Fruit fly (Drosophila melanogaster) whole organism, prepupa: Measurements from ENCODE around the gene CG31342.
A peak's percentile ranks its signal among the peaks of the same experiment; 100 is the strongest.

Experiments used
- Blimp-1 ChIP-seq: fragments of 200-800 bp; sonication (Bioruptor generic); optimal IDR thresholded peaks from 3 replicates; lab custom pipeline; 2017; ENCODE audit warnings: missing biosample characterization, missing genetic modification characterization, mild to moderate bottlenecking, moderate library complexity, missing genetic modification reagents
- CG10669 ChIP-seq: fragments of 200-800 bp; sonication (Bioruptor generic); optimal IDR thresholded peaks from 3 replicates; lab custom pipeline; 2018; ENCODE audit warnings: missing biosample characterization, mild to moderate bottlenecking, missing genetic modification characterization, moderate library complexity
- CG11294 ChIP-seq: fragments of 200-800 bp; sonication (Bioruptor generic); IDR thresholded peaks from 2 replicates; pipeline ENCODE4 v1.3.6; 2022; ENCODE audit warnings: missing biosample characterization, missing genetic modification characterization
- CG11762 ChIP-seq: fragments of 200-800 bp; sonication (Bioruptor generic); optimal IDR thresholded peaks from 3 replicates; lab custom pipeline; 2016; ENCODE audit warnings: missing biosample characterization, missing genetic modification characterization; ENCODE audit not compliant: insufficient read depth
- CG11902 ChIP-seq: fragments of 200-800 bp; sonication (Bioruptor generic); optimal IDR thresholded peaks from 3 replicates; lab custom pipeline; 2016; ENCODE audit warnings: missing biosample characterization, missing genetic modification characterization
- CG15336 ChIP-seq: fragments of 200-800 bp; sonication (Bioruptor generic); IDR thresholded peaks from 2 replicates; pipeline ENCODE4 v1.3.6; 2022; ENCODE audit warnings: missing biosample characterization, missing genetic modification characterization
- CG1621 ChIP-seq: fragments of 200-800 bp; sonication (Bioruptor generic); optimal IDR thresholded peaks from 3 replicates; lab custom pipeline; 2018; ENCODE audit warnings: missing biosample characterization, mild to moderate bottlenecking, missing genetic modification characterization
- CG16779 ChIP-seq: fragments of 200-800 bp; sonication (Bioruptor generic); optimal IDR thresholded peaks from 3 replicates; lab custom pipeline; 2017; ENCODE audit warnings: missing biosample characterization, mild to moderate bottlenecking, missing genetic modification characterization
- CG3032 ChIP-seq: fragments of 200-800 bp; optimal IDR thresholded peaks from 2 replicates; lab custom pipeline; 2019; ENCODE audit warnings: missing biosample characterization, mild to moderate bottlenecking, missing genetic modification characterization, moderate library complexity
- CG31627 ChIP-seq: fragments of 200-800 bp; sonication (Bioruptor generic); optimal IDR thresholded peaks from 3 replicates; lab custom pipeline; 2016; ENCODE audit warnings: missing biosample characterization, missing genetic modification characterization
- CG32006 ChIP-seq: fragments of 200-800 bp; sonication (Bioruptor generic); optimal IDR thresholded peaks from 3 replicates; lab custom pipeline; 2017; ENCODE audit warnings: missing biosample characterization, mild to moderate bottlenecking, missing genetic modification characterization
- CG3919 ChIP-seq: fragments of 200-800 bp; sonication (Bioruptor generic); optimal IDR thresholded peaks from 3 replicates; lab custom pipeline; 2016; ENCODE audit warnings: missing biosample characterization, missing genetic modification characterization
- CG6163 ChIP-seq: fragments of 200-800 bp; sonication (Bioruptor generic); IDR thresholded peaks from 3 replicates; pipeline ENCODE4 v1.3.6; 2022; ENCODE audit warnings: missing biosample characterization, missing genetic modification characterization
- CG6792 ChIP-seq: fragments of 200-800 bp; sonication (Bioruptor generic); optimal IDR thresholded peaks from 3 replicates; lab custom pipeline; 2016; ENCODE audit warnings: missing biosample characterization, missing genetic modification characterization
- CG6808 ChIP-seq: fragments of 200-800 bp; sonication (Bioruptor generic); optimal IDR thresholded peaks from 3 replicates; lab custom pipeline; 2017; ENCODE audit warnings: missing biosample characterization, missing genetic modification characterization, mild to moderate bottlenecking, moderate library complexity, missing genetic modification reagents
- CG7368 ChIP-seq: fragments of 200-800 bp; sonication (Bioruptor generic); optimal IDR thresholded peaks from 3 replicates; lab custom pipeline; 2016; ENCODE audit warnings: missing biosample characterization, missing genetic modification characterization
- CG8119 ChIP-seq: fragments of 200-800 bp; sonication (Bioruptor generic); IDR thresholded peaks from 3 replicates; pipeline ENCODE4 v1.3.6; 2022; ENCODE audit warnings: missing biosample characterization, missing genetic modification characterization
- CG8632 ChIP-seq: fragments of 200-800 bp; sonication (Bioruptor generic); optimal IDR thresholded peaks from 3 replicates; lab custom pipeline; 2016; ENCODE audit warnings: missing biosample characterization, missing genetic modification characterization
- CG9139 ChIP-seq: fragments of 200-800 bp; sonication (Bioruptor generic); optimal IDR thresholded peaks from 3 replicates; lab custom pipeline; 2017; ENCODE audit warnings: missing biosample characterization, mild to moderate bottlenecking, missing genetic modification characterization
- Eip75B ChIP-seq: fragments of 200-800 bp; sonication (Bioruptor generic); optimal IDR thresholded peaks from 3 replicates; lab custom pipeline; 2016; ENCODE audit warnings: missing biosample characterization, missing genetic modification characterization
- Eip78C ChIP-seq: fragments of 200-800 bp; sonication (Bioruptor generic); peaks from one replicate; lab custom pipeline; 2016; ENCODE audit warnings: missing biosample characterization, missing genetic modification characterization
- Eip93F ChIP-seq: fragments of 200-800 bp; sonication (Bioruptor generic); optimal IDR thresholded peaks from 2 replicates; lab custom pipeline; 2016; ENCODE audit warnings: missing biosample characterization, mild to moderate bottlenecking, missing genetic modification characterization
- Hr38 ChIP-seq: sonication (Bioruptor generic); optimal IDR thresholded peaks from 2 replicates; lab custom pipeline; 2016; ENCODE audit warnings: missing biosample characterization, missing genetic modification characterization
- Hr4 ChIP-seq: fragments of 200-800 bp; sonication (Bioruptor generic); optimal IDR thresholded peaks from 3 replicates; lab custom pipeline; 2016; ENCODE audit warnings: missing biosample characterization, missing genetic modification characterization
- Met ChIP-seq: fragments of 200-800 bp; sonication (Bioruptor generic); optimal IDR thresholded peaks from 3 replicates; lab custom pipeline; 2016; ENCODE audit warnings: missing biosample characterization, missing genetic modification characterization
- Smox ChIP-seq: fragments of 200-800 bp; sonication (Bioruptor generic); optimal IDR thresholded peaks from 3 replicates; lab custom pipeline; 2016; ENCODE audit warnings: missing biosample characterization, missing genetic modification characterization
- Sox102F ChIP-seq: fragments of 200-800 bp; sonication (Bioruptor generic); optimal IDR thresholded peaks from 2 replicates; lab custom pipeline; 2016; ENCODE audit warnings: missing biosample characterization, mild to moderate bottlenecking, missing genetic modification characterization
- achi ChIP-seq: fragments of 200-800 bp; sonication (Bioruptor generic); optimal IDR thresholded peaks from 3 replicates; lab custom pipeline; 2016; ENCODE audit warnings: missing biosample characterization, missing genetic modification characterization
- acj6 ChIP-seq: fragments of 200-800 bp; sonication (Bioruptor generic); optimal IDR thresholded peaks from 3 replicates; lab custom pipeline; 2016; ENCODE audit warnings: missing biosample characterization, missing genetic modification characterization
- cyc ChIP-seq: fragments of 200-800 bp; sonication (Bioruptor generic); optimal IDR thresholded peaks from 3 replicates; lab custom pipeline; 2016; ENCODE audit warnings: missing biosample characterization, missing genetic modification characterization
- eg ChIP-seq: fragments of 200-800 bp; sonication (Bioruptor generic); IDR thresholded peaks from 3 replicates; pipeline ENCODE4 v1.3.6; 2022; ENCODE audit warnings: missing biosample characterization, missing genetic modification characterization
- esn ChIP-seq: fragments of 200-800 bp; sonication (Bioruptor generic); optimal IDR thresholded peaks from 2 replicates; lab custom pipeline; 2016; ENCODE audit warnings: missing biosample characterization, mild to moderate bottlenecking, missing genetic modification characterization, moderate library complexity
- fd59A ChIP-seq: fragments of 200-800 bp; sonication (Bioruptor generic); optimal IDR thresholded peaks from 2 replicates; lab custom pipeline; 2017; ENCODE audit warnings: missing biosample characterization, mild to moderate bottlenecking, missing genetic modification characterization, missing genetic modification reagents
- fkh ChIP-seq: fragments of 200-800 bp; sonication (Bioruptor generic); optimal IDR thresholded peaks from 3 replicates; lab custom pipeline; 2017; ENCODE audit warnings: missing biosample characterization, mild to moderate bottlenecking, missing genetic modification characterization, moderate library complexity
- lz ChIP-seq: fragments of 200-800 bp; sonication (Bioruptor generic); optimal IDR thresholded peaks from 3 replicates; lab custom pipeline; 2016; ENCODE audit warnings: missing biosample characterization, missing genetic modification characterization
- salr ChIP-seq, 2 experiments: fragments of 200-800 bp; sonication (Bioruptor generic); optimal IDR thresholded peaks; 3 replicates each; lab custom pipeline; 2016 to 2018; ENCODE audit warnings: missing biosample characterization in 2 of 2, missing genetic modification characterization in 2 of 2, mild to moderate bottlenecking in 1 of 2
- svp ChIP-seq: fragments of 200-800 bp; sonication (Bioruptor generic); peaks from one replicate; lab custom pipeline; 2016; ENCODE audit warnings: missing biosample characterization, missing genetic modification characterization
- topi ChIP-seq: fragments of 200-800 bp; sonication (Bioruptor generic); optimal IDR thresholded peaks from 3 replicates; lab custom pipeline; 2016; ENCODE audit warnings: missing biosample characterization, missing genetic modification characterization
- vri ChIP-seq: fragments of 200-800 bp; sonication (Bioruptor generic); optimal IDR thresholded peaks from 3 replicates; lab custom pipeline; 2016; ENCODE audit warnings: missing biosample characterization, mild to moderate bottlenecking, missing genetic modification characterization

Gene CG31342

DNA sequence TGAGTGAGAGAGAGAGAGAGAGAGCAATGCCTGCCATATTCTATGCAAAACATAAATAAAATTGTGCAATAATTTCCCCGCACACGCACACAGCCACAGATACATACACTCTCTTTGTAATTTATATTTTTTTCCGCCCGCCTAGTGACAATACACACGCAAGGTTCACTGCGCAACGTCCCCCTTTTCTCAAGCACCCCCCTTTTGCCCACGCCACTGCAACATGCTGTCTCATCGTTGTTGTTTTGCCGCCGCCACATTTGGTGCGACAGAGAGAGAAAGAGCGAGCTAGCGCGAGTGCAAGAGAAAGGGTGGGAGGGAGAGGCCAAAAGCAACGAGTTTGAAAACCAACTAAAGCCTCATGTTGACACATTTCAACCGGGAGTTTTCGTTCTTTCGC, 26.5 kb downstream of the CG31342 start (continued):
- TF ChIP-seq Blimp-1, result peak; percentile 57
- TF ChIP-seq Smox, result peak; percentile 68
- peak; percentile 62 for TF ChIP-seq achi
- peak; percentile 66 for TF ChIP-seq topi (GFP tag; lab: Kevin White, UChicago)
- peak; percentile 62 for TF ChIP-seq CG8632 (GFP tag; lab: Kevin White, UChicago)
- TF ChIP-seq CG6792 (GFP tag; lab: Kevin White, UChicago), result peak; percentile 77
- TF ChIP-seq Eip78C (GFP tag; lab: Kevin White, UChicago), result peak; percentile 92
- TF ChIP-seq CG10669 (GFP tag; lab: Kevin White, UChicago), result peak; percentile 67
- peak; percentile 58 for TF ChIP-seq Eip75B (GFP tag; lab: Kevin White, UChicago)
- TF ChIP-seq fkh, result peak; percentile 59
- TF ChIP-seq Hr38, result no peak
- TF ChIP-seq lz (GFP tag; lab: Kevin White, UChicago), result peak; percentile 82
- TF ChIP-seq CG11762 (GFP tag; lab: Kevin White, UChicago), result peak; percentile 33
- TF ChIP-seq CG3032 (tag; lab: Kevin White, UChicago), result peak; percentile 49
- TF ChIP-seq fd59A (GFP tag; lab: Kevin White, UChicago), result peak; percentile 33
- peak; percentile 81 for TF ChIP-seq esn
- TF ChIP-seq CG11902 (GFP tag; lab: Kevin White, UChicago), result peak; percentile 65
- peak; percentile 74 for TF ChIP-seq CG7368 (GFP tag; lab: Kevin White, UChicago)
- peak; percentile 86 for TF ChIP-seq vri (GFP tag; lab: Kevin White, UChicago)
- TF ChIP-seq Met (GFP tag; lab: Kevin White, UChicago), result peak; percentile 71
- peak; percentile 64 for TF ChIP-seq CG9139 (GFP tag; lab: Kevin White, UChicago)
- TF ChIP-seq svp (GFP tag; lab: Kevin White, UChicago), result peak; percentile 87
- peak; percentile 74 for TF ChIP-seq cyc (GFP tag; lab: Kevin White, UChicago)
- TF ChIP-seq Eip93F (GFP tag; lab: Kevin White, UChicago), result no peak
- peak; percentile 80 for TF ChIP-seq CG31627
- peak; percentile 50 to 55 for TF ChIP-seq salr (GFP tag; optimal IDR thresholded peaks at IDR 0.05; lab: Kevin White, UChicago)
- no peak; the same call in 1 of the 2 replicates for TF ChIP-seq CG15336 (GFP tag; lab: Robert Waterston, UW)
- TF ChIP-seq CG6808 (GFP tag; lab: Kevin White, UChicago), result peak; percentile 69

DNA sequence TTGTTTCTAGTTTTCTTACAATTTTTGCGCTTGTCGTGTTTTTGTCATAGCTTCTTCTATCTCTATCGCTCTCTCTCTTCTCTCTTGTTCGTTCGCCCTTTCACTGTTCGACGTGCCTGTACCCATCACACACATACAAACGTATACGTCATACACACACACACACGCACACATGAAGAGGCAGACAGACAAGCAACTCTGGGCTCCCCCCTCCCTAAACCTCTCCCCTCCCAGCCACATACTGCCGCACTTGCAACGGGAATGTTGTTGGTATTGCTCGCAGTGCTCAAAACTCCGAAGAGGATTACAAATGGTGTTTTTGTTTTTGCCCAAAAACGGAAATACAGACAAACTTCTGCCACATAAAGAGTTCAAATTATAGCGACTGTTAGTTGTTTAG, 27.1 kb downstream of the CG31342 start:
- TF ChIP-seq CG6163 (peak; percentile 59), Hr4 (GFP tag; lab: Kevin White, UChicago) (no peak)

DNA sequence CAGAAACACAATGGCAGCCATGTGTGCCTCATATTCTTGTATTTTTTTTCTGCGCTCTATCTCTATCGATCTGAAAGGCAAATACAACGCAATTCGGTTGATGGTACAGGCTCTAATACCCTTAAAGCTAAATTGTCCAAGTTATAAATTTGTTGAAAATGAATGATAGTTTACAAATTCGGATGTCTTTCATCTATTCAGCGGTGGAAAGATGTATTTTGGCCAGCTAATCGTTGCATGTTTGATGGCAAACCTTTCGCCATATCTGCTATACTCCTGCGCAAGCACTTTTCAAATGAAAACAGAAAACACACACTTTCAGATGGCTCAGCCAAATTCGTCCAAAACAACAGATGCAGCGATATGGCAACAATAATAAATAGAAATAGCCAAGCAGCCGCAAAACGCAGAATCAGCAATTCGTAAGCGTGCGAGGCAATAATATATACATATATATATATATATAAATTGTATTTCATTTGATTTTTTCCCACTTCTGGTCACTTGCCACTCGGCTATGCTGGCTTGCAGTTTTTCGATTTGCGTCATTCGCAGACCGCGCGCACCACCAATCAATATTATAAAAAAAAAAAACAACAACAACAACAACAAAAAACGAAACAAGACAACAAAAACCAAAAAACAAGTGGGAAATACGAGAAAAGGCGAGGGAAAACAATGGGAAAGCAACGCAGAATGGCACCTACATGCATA, 28.5 kb downstream of the CG31342 start:
- TF ChIP-seq Eip78C (GFP tag; lab: Kevin White, UChicago), result no peak
- TF ChIP-seq topi (GFP tag; lab: Kevin White, UChicago), result no peak
- no peak for TF ChIP-seq CG3032 (tag; lab: Kevin White, UChicago)
- TF ChIP-seq CG8119 (GFP tag; lab: Robert Waterston, UW), result 0 out of 3 replicates have a peak, but pooled peaks have one; percentile 18
- TF ChIP-seq CG11294 (GFP tag; lab: Robert Waterston, UW), result peak; percentile 45; the same call in 1 of the 2 replicates
- TF ChIP-seq CG1621 (tag; lab: Kevin White, UChicago), result no peak
- TF ChIP-seq CG3919, result no peak
- no peak for TF ChIP-seq Sox102F (GFP tag; lab: Kevin White, UChicago)
- peak; percentile 54 for TF ChIP-seq eg (GFP tag; lab: Robert Waterston, UW)
- TF ChIP-seq Hr4 (GFP tag; lab: Kevin White, UChicago), result peak; percentile 43
- peak; percentile 41; the same call in 2 of the 3 replicates for TF ChIP-seq CG6163
- no peak for TF ChIP-seq CG16779 (tag; lab: Kevin White, UChicago)
- no peak for TF ChIP-seq acj6 (GFP tag; lab: Kevin White, UChicago)
- TF ChIP-seq CG32006, result peak; percentile 55
- TF ChIP-seq CG15336 (GFP tag; lab: Robert Waterston, UW), result peak; percentile 51
